Fruit fly (Drosophila melanogaster): ENCODE results near the gene CG17032.

The CG17032 gene

DNA sequence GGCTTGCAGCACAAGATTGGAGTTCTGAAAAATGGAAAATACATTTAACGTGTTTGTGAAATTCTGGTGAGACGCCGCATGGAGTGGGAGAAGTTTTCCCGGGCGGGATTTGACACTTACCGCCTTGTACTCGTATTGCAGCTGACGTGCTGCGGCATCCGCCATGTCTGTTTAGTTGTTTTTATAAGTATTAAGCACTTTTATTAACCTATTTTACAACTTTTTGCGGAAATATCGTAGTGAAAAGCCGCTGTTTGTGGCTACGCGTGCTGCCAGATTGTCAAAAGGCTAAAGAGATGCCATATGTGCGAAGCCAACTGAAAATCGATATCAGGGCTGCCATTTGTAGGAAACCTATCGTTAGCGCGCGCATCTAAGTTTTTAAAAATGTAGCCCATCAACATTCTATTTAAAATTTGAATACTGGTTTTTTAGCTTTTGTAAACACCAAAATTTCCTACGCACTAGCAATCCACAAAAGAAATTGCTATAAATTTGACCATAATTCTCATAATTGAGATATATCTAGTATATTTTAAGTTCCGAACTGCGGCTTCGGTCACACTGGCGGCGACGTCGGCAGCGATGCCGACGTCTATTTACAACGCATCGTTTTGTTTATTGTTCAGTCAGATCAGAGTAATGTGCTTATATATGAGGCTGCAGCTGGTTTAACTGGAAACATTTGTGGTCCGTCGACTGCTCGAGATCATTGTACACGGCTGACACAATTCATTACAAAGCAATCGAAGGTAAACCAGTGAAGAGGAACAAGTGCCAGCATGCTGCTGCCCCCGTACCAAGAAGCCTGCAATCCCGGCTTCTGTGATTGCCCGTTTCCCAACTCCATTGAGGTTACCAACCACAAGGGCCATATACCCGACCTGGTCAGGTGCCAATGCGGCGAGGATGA is 9.2 kb downstream of the CG17032 start, which contains the start of the genes Brr2 and CG10516:
Gene Brr2 (minus strand): TSS at position 285 of the 913 bp plus-strand sequence.
Gene CG10516 (plus strand): TSS at position 617 of the 913 bp plus-strand sequence.
- TF ChIP-seq Ets98B (GFP tag; IDR thresholded peaks at IDR 0.05) (no peak), gl (tag; optimal IDR thresholded peaks at IDR 0.05) (no peak), rn (GFP tag; IDR thresholded peaks at IDR 0.05) (no peak), CG34367 (tag; optimal IDR thresholded peaks at IDR 0.05) (no peak), CG32121 (GFP tag; IDR thresholded peaks at IDR 0.05) (no peak), EcR (GFP tag; optimal IDR thresholded peaks at IDR 0.05) (peak; percentile 93), CG13204 (GFP tag; optimal IDR thresholded peaks at IDR 0.05) (no peak), Snoo (tag; optimal IDR thresholded peaks at IDR 0.05) (no peak), CG4496 (GFP tag; IDR thresholded peaks at IDR 0.05) (no peak), CG10348 (GFP tag; IDR thresholded peaks at IDR 0.05) (no peak), fd96Ca (GFP tag; IDR thresholded peaks at IDR 0.05) (0 out of 3 replicates have a peak, but pooled peaks have one; percentile 33), CG15710 (tag; optimal IDR thresholded peaks at IDR 0.05) (peak; percentile 1)

DNA sequence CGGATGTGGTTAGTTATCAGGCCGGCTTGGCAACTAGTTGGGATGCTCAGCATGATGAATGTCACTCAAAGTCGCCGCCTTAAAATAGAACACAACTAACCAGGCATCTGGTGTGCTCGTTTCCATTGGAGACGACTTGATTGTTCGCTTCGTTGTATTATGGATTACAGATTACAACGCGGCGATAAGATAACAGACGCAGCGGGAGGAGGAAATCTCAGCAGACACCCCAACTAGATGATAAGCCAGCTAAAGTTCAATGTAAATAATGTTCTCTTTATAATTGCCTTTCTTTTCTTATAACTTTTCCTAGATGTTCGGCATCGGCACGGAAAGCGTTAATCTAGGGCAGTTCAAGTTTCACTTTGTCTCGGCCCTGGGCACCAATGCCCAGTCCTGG is 10.0 kb downstream of the CG17032 start:
- TF ChIP-seq rn (GFP tag; IDR thresholded peaks at IDR 0.05), result no peak
- TF ChIP-seq gl (tag; optimal IDR thresholded peaks at IDR 0.05), result no peak
- no peak for TF ChIP-seq D1 (tag; optimal IDR thresholded peaks at IDR 0.05)
- no peak for TF ChIP-seq Ets98B (GFP tag; IDR thresholded peaks at IDR 0.05)
- TF ChIP-seq CG8301 (tag; optimal IDR thresholded peaks at IDR 0.05), result no peak
- TF ChIP-seq CG15710 (tag; optimal IDR thresholded peaks at IDR 0.05), result no peak
- no peak for TF ChIP-seq fd96Ca (GFP tag; IDR thresholded peaks at IDR 0.05)
- no peak for TF ChIP-seq CG10348 (GFP tag; IDR thresholded peaks at IDR 0.05)
- TF ChIP-seq Snoo (tag; optimal IDR thresholded peaks at IDR 0.05), result no peak
- no peak for TF ChIP-seq CG13204 (GFP tag; optimal IDR thresholded peaks at IDR 0.05)

- no peak for TF ChIP-seq EcR (GFP tag; optimal IDR thresholded peaks at IDR 0.05)
- TF ChIP-seq Ets98B (GFP tag; IDR thresholded peaks at IDR 0.05), result no peak
- no peak for TF ChIP-seq CG12605 (GFP tag; IDR thresholded peaks at IDR 0.05)
- TF ChIP-seq CG8301 (tag; optimal IDR thresholded peaks at IDR 0.05), result no peak
- TF ChIP-seq CG4496 (GFP tag; IDR thresholded peaks at IDR 0.05), result no peak
- TF ChIP-seq Pif1B (GFP tag; optimal IDR thresholded peaks at IDR 0.05), result no peak
- no peak for TF ChIP-seq CG8159 (tag; optimal IDR thresholded peaks at IDR 0.05)
- TF ChIP-seq fd96Ca (GFP tag; IDR thresholded peaks at IDR 0.05), result no peak
- TF ChIP-seq Pif1A (GFP tag; optimal IDR thresholded peaks at IDR 0.05), result no peak
- no peak for TF ChIP-seq D1 (tag; optimal IDR thresholded peaks at IDR 0.05)
- TF ChIP-seq rn (GFP tag; IDR thresholded peaks at IDR 0.05), result no peak
- no peak for TF ChIP-seq CG10348 (GFP tag; IDR thresholded peaks at IDR 0.05)
- TF ChIP-seq CG9948 (tag; optimal IDR thresholded peaks at IDR 0.05), result no peak
- no peak for TF ChIP-seq CG15710 (tag; optimal IDR thresholded peaks at IDR 0.05)
- no peak for TF ChIP-seq CG14655 (GFP tag; optimal IDR thresholded peaks at IDR 0.05)
- no peak for TF ChIP-seq gl (tag; optimal IDR thresholded peaks at IDR 0.05)
- no peak for TF ChIP-seq CG13204 (GFP tag; optimal IDR thresholded peaks at IDR 0.05)
- TF ChIP-seq CG17806 (tag; optimal IDR thresholded peaks at IDR 0.05), result no peak
- TF ChIP-seq CG32121 (GFP tag; IDR thresholded peaks at IDR 0.05), result no peak
These were observed 15.5 kb downstream of the CG17032 start for dm6 chr3L:15974166-15974565.

DNA sequence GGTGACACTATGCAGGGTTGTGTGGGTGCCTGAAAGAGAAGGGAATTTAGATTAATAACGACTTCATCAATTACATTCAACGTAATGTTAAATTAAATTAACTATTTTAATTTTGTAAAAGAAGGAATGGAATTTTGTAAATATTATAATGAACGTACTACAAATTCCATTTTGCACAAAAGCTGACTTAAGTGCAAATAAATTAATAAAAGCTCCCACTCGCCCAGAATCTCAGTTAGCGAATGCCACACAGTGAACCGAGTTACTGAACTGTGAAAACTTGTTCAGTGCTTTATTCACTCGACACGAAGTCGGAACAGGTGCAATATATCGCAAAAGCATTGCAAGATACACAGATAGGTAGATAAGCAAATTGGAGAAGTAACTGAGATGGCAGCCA is 16.4 kb downstream of the CG17032 start, which contains the start of gene CG17026:
Gene CG17026 (plus strand): TSS at position 301 of the 400 bp plus-strand sequence.
- TF ChIP-seq EcR (GFP tag; optimal IDR thresholded peaks at IDR 0.05) (peak; percentile 27), gl (tag; optimal IDR thresholded peaks at IDR 0.05) (no peak)

- TF ChIP-seq CG8301 (tag; optimal IDR thresholded peaks at IDR 0.05) (no peak), CG4496 (GFP tag; IDR thresholded peaks at IDR 0.05) (no peak), CG8159 (tag; optimal IDR thresholded peaks at IDR 0.05) (no peak), Ets98B (GFP tag; IDR thresholded peaks at IDR 0.05) (peak; percentile 12; the same call in 1 of the 2 replicates), CG17806 (tag; optimal IDR thresholded peaks at IDR 0.05) (no peak), EcR (GFP tag; optimal IDR thresholded peaks at IDR 0.05) (no peak), CG34367 (tag; optimal IDR thresholded peaks at IDR 0.05) (no peak), CG13204 (GFP tag; optimal IDR thresholded peaks at IDR 0.05) (no peak), rn (GFP tag; IDR thresholded peaks at IDR 0.05) (peak; percentile 3; the same call in 1 of the 2 replicates), fd96Ca (GFP tag; IDR thresholded peaks at IDR 0.05) (0 out of 3 replicates have a peak, but pooled peaks have one; percentile 24), Pif1A (GFP tag; optimal IDR thresholded peaks at IDR 0.05) (no peak), Pif1B (GFP tag; optimal IDR thresholded peaks at IDR 0.05) (no peak), CG32121 (GFP tag; IDR thresholded peaks at IDR 0.05) (no peak), CG15710 (tag; optimal IDR thresholded peaks at IDR 0.05) (no peak), CG12605 (GFP tag; IDR thresholded peaks at IDR 0.05) (peak; percentile 64), CG9948 (tag; optimal IDR thresholded peaks at IDR 0.05) (no peak), gl (tag; optimal IDR thresholded peaks at IDR 0.05) (no peak)
These were observed 18.1 kb downstream of the CG17032 start, which contains the start of gene CG17029 for dm6 chr3L:15976758-15977157. Gene CG17029 (plus strand): TSS chr3L:15976870.

DNA sequence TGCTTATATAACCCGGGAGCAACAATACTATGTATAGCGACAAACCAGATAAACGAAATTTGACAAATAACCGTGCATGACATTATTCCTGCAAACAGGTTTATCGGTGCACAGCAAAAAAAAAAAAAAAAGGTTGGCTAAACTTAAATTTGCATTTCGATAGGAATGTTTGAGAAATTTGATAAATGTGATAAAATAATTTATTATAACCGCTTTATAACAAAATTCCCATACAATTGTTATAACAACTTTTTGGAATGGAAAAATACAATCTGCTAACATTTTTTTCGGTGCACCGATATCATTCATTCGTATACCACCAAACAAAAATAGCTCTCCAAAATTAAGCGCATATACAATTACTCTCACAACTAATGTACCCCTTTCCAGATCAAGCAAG is 18.9 kb downstream of the CG17032 start:
- TF ChIP-seq Snoo (tag; optimal IDR thresholded peaks at IDR 0.05), result peak; percentile 47
- peak; percentile 72 for TF ChIP-seq CG32121 (GFP tag; IDR thresholded peaks at IDR 0.05)
- no peak for TF ChIP-seq fd96Ca (GFP tag; IDR thresholded peaks at IDR 0.05)
- no peak for TF ChIP-seq CG8301 (tag; optimal IDR thresholded peaks at IDR 0.05)
- no peak for TF ChIP-seq EcR (GFP tag; optimal IDR thresholded peaks at IDR 0.05)
- TF ChIP-seq CG4496 (GFP tag; IDR thresholded peaks at IDR 0.05), result peak; percentile 76
- TF ChIP-seq Ets98B (GFP tag; IDR thresholded peaks at IDR 0.05), result peak; percentile 74
- no peak for TF ChIP-seq CG13204 (GFP tag; optimal IDR thresholded peaks at IDR 0.05)
- no peak for TF ChIP-seq CG14655 (GFP tag; optimal IDR thresholded peaks at IDR 0.05)
- TF ChIP-seq Pif1A (GFP tag; optimal IDR thresholded peaks at IDR 0.05), result no peak
- no peak for TF ChIP-seq Pif1B (GFP tag; optimal IDR thresholded peaks at IDR 0.05)
- TF ChIP-seq rn (GFP tag; IDR thresholded peaks at IDR 0.05), result no peak
- peak; percentile 66 for TF ChIP-seq CG12605 (GFP tag; IDR thresholded peaks at IDR 0.05)
- no peak for TF ChIP-seq gl (tag; optimal IDR thresholded peaks at IDR 0.05)
- no peak for TF ChIP-seq CG10348 (GFP tag; IDR thresholded peaks at IDR 0.05)
- TF ChIP-seq CG15710 (tag; optimal IDR thresholded peaks at IDR 0.05), result no peak
- TF ChIP-seq CG34367 (tag; optimal IDR thresholded peaks at IDR 0.05), result no peak
- no peak for TF ChIP-seq CG9948 (tag; optimal IDR thresholded peaks at IDR 0.05)
- TF ChIP-seq D1 (tag; optimal IDR thresholded peaks at IDR 0.05), result no peak
- peak; percentile 35 for TF ChIP-seq CG17806 (tag; optimal IDR thresholded peaks at IDR 0.05)
- TF ChIP-seq CG8159 (tag; optimal IDR thresholded peaks at IDR 0.05), result no peak
